Worm (Caenorhabditis elegans) whole organism, late embryonic: Measurements from ENCODE around the gene F11D11.6.

Experiments
- C08G9.2 ChIP-seq: sonication (generic microtip); optimal IDR thresholded peaks from 2 replicates; lab custom pipeline; 2016; ENCODE audit warnings: mild to moderate bottlenecking, missing genetic modification characterization, moderate library complexity, missing compliant biosample characterization
- F13H6.1 ChIP-seq: sonication (generic microtip); optimal IDR thresholded peaks from 2 replicates; lab custom pipeline; 2016; ENCODE audit warnings: missing genetic modification characterization, missing compliant biosample characterization
- K09A11.1 ChIP-seq: sonication (generic microtip); optimal IDR thresholded peaks from 2 replicates; lab custom pipeline; 2017; ENCODE audit warnings: antibody characterized with exemption, mild to moderate bottlenecking, missing genetic modification characterization, missing compliant biosample characterization; ENCODE audit not compliant: insufficient read depth
- ceh-18 ChIP-seq: sonication (generic microtip); optimal IDR thresholded peaks from 2 replicates; lab custom pipeline; 2016; ENCODE audit warnings: missing genetic modification characterization, missing compliant biosample characterization
- ceh-19 ChIP-seq: fragments of 200-800 bp; sonication (Bioruptor generic); optimal IDR thresholded peaks from 2 replicates; lab custom pipeline; 2018; ENCODE audit warnings: mild to moderate bottlenecking, missing genetic modification characterization, missing compliant biosample characterization
- ceh-22 ChIP-seq: sonication (generic microtip); optimal IDR thresholded peaks from 2 replicates; lab custom pipeline; 2017; ENCODE audit warnings: missing biosample characterization, missing genetic modification characterization
- ceh-24 ChIP-seq: sonication (generic microtip); optimal IDR thresholded peaks from 2 replicates; lab custom pipeline; 2016; ENCODE audit warnings: mild to moderate bottlenecking, missing genetic modification characterization, missing compliant biosample characterization
- ceh-30 ChIP-seq: fragments of 150-350 bp; optimal IDR thresholded peaks from 2 replicates; lab custom pipeline; 2014; ENCODE audit warnings: missing biosample characterization, missing genetic modification characterization
- ceh-31 ChIP-seq: sonication (generic microtip); optimal IDR thresholded peaks from 2 replicates; lab custom pipeline; 2016; ENCODE audit warnings: missing genetic modification characterization, missing compliant biosample characterization
- ceh-34 ChIP-seq: sonication (generic microtip); optimal IDR thresholded peaks from 2 replicates; lab custom pipeline; 2016; ENCODE audit warnings: mild to moderate bottlenecking, missing genetic modification characterization, missing compliant biosample characterization
- dmd-4 ChIP-seq: sonication (generic microtip); optimal IDR thresholded peaks from 2 replicates; lab custom pipeline; 2016; ENCODE audit warnings: borderline replicate concordance, missing genetic modification characterization, missing compliant biosample characterization
- elt-2 ChIP-seq: sonication (generic microtip); optimal IDR thresholded peaks from 2 replicates; lab custom pipeline; 2016; ENCODE audit warnings: missing genetic modification reagents, missing genetic modification characterization, missing compliant biosample characterization
- ets-4 ChIP-seq: sonication (generic microtip); optimal IDR thresholded peaks from 2 replicates; lab custom pipeline; 2016; ENCODE audit warnings: missing genetic modification characterization, missing compliant biosample characterization
- fax-1 ChIP-seq: sonication (generic microtip); optimal IDR thresholded peaks from 2 replicates; lab custom pipeline; 2016; ENCODE audit warnings: missing genotype, missing genetic modification characterization, missing compliant biosample characterization
- fkh-6 ChIP-seq: sonication (generic microtip); optimal IDR thresholded peaks from 2 replicates; lab custom pipeline; 2016; ENCODE audit warnings: missing genetic modification characterization, missing compliant biosample characterization
- gmeb-2 ChIP-seq: sonication (generic microtip); optimal IDR thresholded peaks from 2 replicates; lab custom pipeline; 2016; ENCODE audit warnings: missing genetic modification characterization, inconsistent platforms, missing compliant biosample characterization
- hlh-15 ChIP-seq: sonication (generic microtip); optimal IDR thresholded peaks from 2 replicates; lab custom pipeline; 2016; ENCODE audit warnings: missing genetic modification characterization, missing compliant biosample characterization
- hlh-30 ChIP-seq: sonication (generic microtip); optimal IDR thresholded peaks from 2 replicates; lab custom pipeline; 2017; ENCODE audit warnings: antibody characterized with exemption, missing genetic modification characterization, missing compliant biosample characterization; ENCODE audit not compliant: insufficient read depth
- lim-6 ChIP-seq: sonication (generic microtip); optimal IDR thresholded peaks from 2 replicates; lab custom pipeline; 2016; ENCODE audit warnings: missing genetic modification characterization, missing compliant biosample characterization
- madf-2 ChIP-seq: sonication (generic microtip); optimal IDR thresholded peaks from 2 replicates; lab custom pipeline; 2017; ENCODE audit warnings: missing genetic modification characterization, missing compliant biosample characterization
- mec-3 ChIP-seq: sonication (generic microtip); optimal IDR thresholded peaks from 2 replicates; lab custom pipeline; 2016; ENCODE audit warnings: borderline replicate concordance, missing genetic modification characterization, missing compliant biosample characterization
- nfya-1 ChIP-seq: sonication (generic microtip); optimal IDR thresholded peaks from 2 replicates; lab custom pipeline; 2017; ENCODE audit warnings: missing genetic modification characterization, mild to moderate bottlenecking, missing compliant biosample characterization, antibody characterized with exemption, moderate library complexity
- nhr-232 ChIP-seq: sonication (generic microtip); optimal IDR thresholded peaks from 2 replicates; lab custom pipeline; 2016; ENCODE audit warnings: missing genetic modification characterization, missing compliant biosample characterization
- pag-3 ChIP-seq: sonication (generic microtip); optimal IDR thresholded peaks from 2 replicates; lab custom pipeline; 2016; ENCODE audit warnings: missing compliant biosample characterization, missing genetic modification characterization, borderline replicate concordance
- pha-2 ChIP-seq: sonication (generic microtip); optimal IDR thresholded peaks from 2 replicates; lab custom pipeline; 2017; ENCODE audit warnings: mild to moderate bottlenecking, missing genetic modification characterization, missing compliant biosample characterization
- pros-1 ChIP-seq: fragments of 150-350 bp; optimal IDR thresholded peaks from 2 replicates; lab custom pipeline; 2014; ENCODE audit warnings: missing biosample characterization, missing genetic modification reagents, missing genetic modification characterization
- rnt-1 ChIP-seq: sonication (generic microtip); optimal IDR thresholded peaks from 2 replicates; lab custom pipeline; 2016; ENCODE audit warnings: missing genetic modification characterization, missing compliant biosample characterization
- sdc-2 ChIP-seq: sonication (generic microtip); optimal IDR thresholded peaks from 2 replicates; lab custom pipeline; 2016; ENCODE audit warnings: missing genotype, missing genetic modification characterization, missing compliant biosample characterization
- sox-2 ChIP-seq: fragments of 200-800 bp; sonication (Bioruptor generic); IDR thresholded peaks from 2 replicates; pipeline ENCODE4 v1.3.6; 2022; ENCODE audit warnings: missing genetic modification reagents, missing genetic modification characterization, missing compliant biosample characterization
- sox-4 ChIP-seq: sonication (generic microtip); optimal IDR thresholded peaks from 2 replicates; lab custom pipeline; 2017; ENCODE audit warnings: mild to moderate bottlenecking, missing genetic modification characterization, inconsistent platforms, missing compliant biosample characterization
- unc-3 ChIP-seq, 2 experiments: fragments of 200-800 bp in 1 of 2; sonication (Bioruptor generic) in 1 of 2; sonication (generic microtip) in 1 of 2; conservative IDR thresholded peaks in 1 of 2; optimal IDR thresholded peaks in 1 of 2; 2 replicates each; pipeline versions ENCODE4 v1.3.6 to Lab custom; 2016 to 2022; ENCODE audit warnings: missing compliant biosample characterization in 2 of 2, missing genetic modification characterization in 2 of 2, missing genetic modification reagents in 1 of 2
- unc-86 ChIP-seq: sonication (generic microtip); optimal IDR thresholded peaks from 2 replicates; lab custom pipeline; 2016; ENCODE audit warnings: missing genetic modification characterization, missing compliant biosample characterization
- zip-5 ChIP-seq: sonication (generic microtip); optimal IDR thresholded peaks from 2 replicates; lab custom pipeline; 2016; ENCODE audit warnings: missing genetic modification characterization, missing compliant biosample characterization
- ztf-16 ChIP-seq: sonication (generic microtip); optimal IDR thresholded peaks from 2 replicates; lab custom pipeline; 2017; ENCODE audit warnings: missing genetic modification characterization, missing compliant biosample characterization

Gene F11D11.6

DNA sequence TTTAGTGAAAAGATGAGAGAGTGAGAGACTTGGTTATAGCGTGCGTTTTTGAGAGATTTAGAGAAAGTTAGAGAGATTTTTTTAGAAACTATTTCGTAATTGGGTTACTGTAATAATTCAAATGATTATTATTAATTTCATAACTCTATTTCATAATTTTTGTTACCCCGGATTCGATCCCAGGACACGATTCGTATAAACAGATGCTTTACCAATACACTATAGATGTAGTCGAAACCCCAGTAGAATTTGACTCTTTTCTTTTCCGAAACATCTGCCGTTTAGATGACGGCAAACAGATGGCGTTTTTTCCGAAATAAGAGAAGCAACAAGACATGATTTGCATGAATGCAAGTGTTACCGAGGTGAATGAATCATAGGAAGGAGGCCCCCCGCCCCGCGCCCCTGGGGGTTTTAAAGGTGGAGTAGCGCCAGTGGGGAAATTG is 42.9 kb downstream of the F11D11.6 start (continued):
- no peak for TF ChIP-seq ceh-22 (tag; lab: Kevin White, UChicago)
- no peak for TF ChIP-seq fkh-6 (tag; lab: Kevin White, UChicago)
- peak; percentile 16 for TF ChIP-seq K09A11.1 (tag; lab: Kevin White, UChicago)
- no peak for TF ChIP-seq ets-4 (tag; lab: Kevin White, UChicago)
- peak; percentile 58 for TF ChIP-seq nfya-1 (tag; lab: Kevin White, UChicago)
- TF ChIP-seq gmeb-2, result no peak
- no peak for TF ChIP-seq pha-2 (tag; lab: Kevin White, UChicago)
- peak; percentile 14 for TF ChIP-seq zip-5 (tag; lab: Kevin White, UChicago)
- TF ChIP-seq mec-3 (tag; lab: Kevin White, UChicago), result no peak
- no peak for TF ChIP-seq hlh-30 (tag; lab: Kevin White, UChicago)
- TF ChIP-seq ceh-31 (tag; lab: Kevin White, UChicago), result peak; percentile 39
- TF ChIP-seq ceh-19 (GFP tag; lab: Kevin White, UChicago), result peak; percentile 12
- TF ChIP-seq dmd-4 (tag; lab: Kevin White, UChicago), result peak; percentile 69
- TF ChIP-seq lim-6 (tag; lab: Kevin White, UChicago), result no peak
- no peak for TF ChIP-seq sdc-2
- no peak for TF ChIP-seq nhr-232 (tag; lab: Kevin White, UChicago)
- no peak for TF ChIP-seq pag-3 (tag; lab: Kevin White, UChicago)
- TF ChIP-seq ceh-18 (tag; lab: Kevin White, UChicago), result no peak
- TF ChIP-seq, all 69 proteins: peak for 9

DNA sequence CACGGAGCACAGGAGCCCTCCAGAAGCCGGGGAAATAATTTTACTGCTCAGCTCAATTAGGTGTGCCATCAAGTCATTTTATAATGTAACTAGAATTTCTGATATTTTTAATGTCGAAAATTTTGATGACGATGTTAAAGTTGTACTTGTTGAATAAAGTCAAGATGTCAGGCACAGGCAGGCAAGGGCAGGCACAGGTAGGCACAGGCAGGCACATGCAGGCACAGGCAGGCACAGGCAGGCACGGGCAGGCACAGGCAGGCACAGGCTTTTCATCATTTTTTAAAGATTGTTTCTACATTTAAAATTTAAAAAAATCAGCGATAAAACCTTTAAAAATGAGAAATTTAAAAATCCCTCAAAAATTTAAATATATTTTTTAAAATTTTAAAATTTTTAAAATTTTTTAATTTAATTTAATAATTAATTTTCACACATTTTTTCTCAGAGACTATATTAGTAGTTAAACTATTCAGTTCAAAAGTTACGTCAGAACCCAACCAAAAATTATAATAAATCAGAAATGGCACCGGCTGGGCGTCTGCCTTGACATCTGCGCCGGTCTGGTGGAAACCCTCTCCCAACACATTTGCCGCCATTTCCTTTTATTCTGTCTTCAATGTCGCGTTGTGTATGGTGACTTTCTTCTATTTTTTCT is 43.6 kb downstream of the F11D11.6 start, which contains the start of gene Y17D7C.6:
Gene Y17D7C.6, plus strand, starts transcription at position 608 of the 658 bp plus-strand sequence.
- TF ChIP-seq ceh-24 (tag; lab: Kevin White, UChicago) (no peak), ceh-19 (GFP tag; lab: Kevin White, UChicago) (peak; percentile 15), F13H6.1 (no peak), ceh-34 (tag; lab: Kevin White, UChicago) (no peak), nhr-232 (tag; lab: Kevin White, UChicago) (no peak)

DNA sequence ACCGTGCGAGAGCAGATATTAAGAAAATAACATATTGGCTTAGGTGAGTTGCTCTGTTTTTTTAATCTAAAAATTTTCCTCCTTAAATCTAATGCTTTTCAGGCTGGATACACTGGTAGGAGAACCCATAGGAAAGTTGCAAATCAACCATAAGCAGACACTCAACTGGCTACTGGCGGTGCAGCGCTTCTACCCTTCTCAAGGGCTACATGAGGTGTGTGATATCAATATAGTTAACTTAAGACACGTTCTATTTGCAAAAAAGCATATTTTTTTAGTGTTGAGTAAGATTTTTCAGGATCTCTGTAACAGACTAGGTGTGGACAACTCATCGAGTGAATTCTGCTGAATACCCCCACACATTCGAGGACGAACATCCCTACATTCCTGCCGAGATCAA is 44.9 kb downstream of the F11D11.6 start:
- TF ChIP-seq madf-2 (tag; lab: Kevin White, UChicago), result no peak
- no peak for TF ChIP-seq gmeb-2
- TF ChIP-seq sox-2 (GFP tag; lab: Robert Waterston, UW), result no peak
- TF ChIP-seq elt-2 (tag; lab: Kevin White, UChicago), result no peak
- TF ChIP-seq unc-3 (GFP tag; conservative IDR thresholded peaks at IDR 0.05; lab: Robert Waterston, UW), result no peak
- TF ChIP-seq unc-3 (tag; optimal IDR thresholded peaks at IDR 0.05; lab: Kevin White, UChicago), result no peak
- no peak for TF ChIP-seq dmd-4 (tag; lab: Kevin White, UChicago)
- no peak for TF ChIP-seq unc-86
- no peak for TF ChIP-seq pha-2 (tag; lab: Kevin White, UChicago)
- no peak for TF ChIP-seq rnt-1 (tag; lab: Kevin White, UChicago)
- TF ChIP-seq pros-1 (tag; lab: Kevin White, UChicago), result no peak
- no peak for TF ChIP-seq fax-1 (tag; lab: Kevin White, UChicago)
- no peak for TF ChIP-seq hlh-15 (tag; lab: Kevin White, UChicago)
- TF ChIP-seq ceh-30, result no peak
- no peak for TF ChIP-seq sox-4 (tag; lab: Kevin White, UChicago)
- TF ChIP-seq ceh-31 (tag; lab: Kevin White, UChicago), result no peak
- TF ChIP-seq ztf-16 (tag; lab: Kevin White, UChicago), result no peak
- no peak for TF ChIP-seq C08G9.2 (tag; lab: Kevin White, UChicago)
